Worm (Caenorhabditis elegans): Measurements from ENCODE around the gene C27D8.4.

C27D8.4 gene

ce11 chrIV:12724641-12725040 lies 20.7 kb downstream of the C27D8.4 start, which contains the start of the genes T23F6.3 and rbd-1 (continued):
- TF ChIP-seq blmp-1 (tag; optimal IDR thresholded peaks at IDR 0.05) (no peak), ztf-11 (tag; optimal IDR thresholded peaks at IDR 0.05) (no peak), nhr-76 (tag; optimal IDR thresholded peaks at IDR 0.05) (no peak), elt-3 (tag; optimal IDR thresholded peaks at IDR 0.05) (no peak), ceh-39 (tag; optimal IDR thresholded peaks at IDR 0.05) (no peak), mls-2 (tag; optimal IDR thresholded peaks at IDR 0.05) (no peak)

ce11 chrIV:12725228-12725627 lies 21.3 kb downstream of the C27D8.4 start:
- no peak for TF ChIP-seq nhr-28 (tag; optimal IDR thresholded peaks at IDR 0.05)
- no peak for TF ChIP-seq hlh-1 (tag; optimal IDR thresholded peaks at IDR 0.05)

ce11 chrIV:12725925-12726324 lies 22.0 kb downstream of the C27D8.4 start:
- no peak for TF ChIP-seq hlh-1 (tag; optimal IDR thresholded peaks at IDR 0.05)
- no peak for TF ChIP-seq lin-32 (GFP tag; optimal IDR thresholded peaks at IDR 0.05)
- no peak for TF ChIP-seq ceh-83 (GFP tag; optimal IDR thresholded peaks at IDR 0.05)
- TF ChIP-seq ces-1 (GFP tag; optimal IDR thresholded peaks at IDR 0.05), result no peak
- TF ChIP-seq tbx-8 (GFP tag; optimal IDR thresholded peaks at IDR 0.05), result no peak
- TF ChIP-seq ztf-11 (tag; optimal IDR thresholded peaks at IDR 0.05), result no peak
- TF ChIP-seq elt-3 (tag; optimal IDR thresholded peaks at IDR 0.05), result no peak
- no peak for TF ChIP-seq mab-5 (tag; optimal IDR thresholded peaks at IDR 0.05)
- TF ChIP-seq lsy-2 (tag; optimal IDR thresholded peaks at IDR 0.05), result no peak
- no peak for TF ChIP-seq unc-39 (tag; optimal IDR thresholded peaks at IDR 0.05)
- no peak for TF ChIP-seq nhr-28 (tag; optimal IDR thresholded peaks at IDR 0.05)
- no peak for TF ChIP-seq ceh-43 (GFP tag; optimal IDR thresholded peaks at IDR 0.05)
- no peak for TF ChIP-seq flh-1 (GFP tag; optimal IDR thresholded peaks at IDR 0.05)
- no peak for TF ChIP-seq sem-2 (GFP tag; optimal IDR thresholded peaks at IDR 0.05)
- no peak for TF ChIP-seq unc-120 (tag; optimal IDR thresholded peaks at IDR 0.05; ENCODE audit: poor library complexity, severe bottlenecking)
- TF ChIP-seq unc-62 (GFP tag; optimal IDR thresholded peaks at IDR 0.05), result no peak
- no peak for TF ChIP-seq mep-1 (tag; optimal IDR thresholded peaks at IDR 0.05)

- TF ChIP-seq elt-3 (tag; optimal IDR thresholded peaks at IDR 0.05) (no peak), unc-120 (tag; optimal IDR thresholded peaks at IDR 0.05; ENCODE audit: poor library complexity, severe bottlenecking) (no peak), flh-1 (GFP tag; optimal IDR thresholded peaks at IDR 0.05) (no peak), nhr-76 (tag; optimal IDR thresholded peaks at IDR 0.05) (no peak), nhr-28 (tag; optimal IDR thresholded peaks at IDR 0.05) (no peak), nhr-2 (tag; optimal IDR thresholded peaks at IDR 0.05) (no peak), bed-3 (GFP tag; optimal IDR thresholded peaks at IDR 0.05) (no peak), sem-2 (GFP tag; optimal IDR thresholded peaks at IDR 0.05) (no peak), ces-1 (GFP tag; optimal IDR thresholded peaks at IDR 0.05) (no peak), tbx-8 (GFP tag; optimal IDR thresholded peaks at IDR 0.05) (no peak), snpc-4 (tag; optimal IDR thresholded peaks at IDR 0.05) (no peak), mab-5 (tag; optimal IDR thresholded peaks at IDR 0.05) (no peak), ceh-39 (tag; optimal IDR thresholded peaks at IDR 0.05) (no peak), hlh-1 (tag; optimal IDR thresholded peaks at IDR 0.05) (no peak), blmp-1 (tag; optimal IDR thresholded peaks at IDR 0.05) (no peak), pha-4 (tag; optimal IDR thresholded peaks at IDR 0.05) (no peak)
These were observed 24.3 kb downstream of the C27D8.4 start for ce11 chrIV:12728162-12728561.

ce11 chrIV:12741438-12741837 lies 37.5 kb downstream of the C27D8.4 start, which contains the start of gene T23F6.5:
Gene T23F6.5, minus strand, starts transcription at chrIV:12741538.
- TF ChIP-seq blmp-1 (tag; optimal IDR thresholded peaks at IDR 0.05) (peak; percentile 29), lin-13 (tag; optimal IDR thresholded peaks at IDR 0.05) (no peak), mls-2 (tag; optimal IDR thresholded peaks at IDR 0.05) (no peak), zip-8 (tag; optimal IDR thresholded peaks at IDR 0.05) (no peak)

ce11 chrIV:12743680-12744079 lies 39.8 kb downstream of the C27D8.4 start:
- TF ChIP-seq M03D4.4 (tag; optimal IDR thresholded peaks at IDR 0.05) (no peak), nhr-237 (tag; optimal IDR thresholded peaks at IDR 0.05) (no peak), tbx-8 (GFP tag; optimal IDR thresholded peaks at IDR 0.05) (no peak), ceh-83 (GFP tag; optimal IDR thresholded peaks at IDR 0.05) (no peak), blmp-1 (tag; optimal IDR thresholded peaks at IDR 0.05) (no peak), drap-1 (GFP tag; optimal IDR thresholded peaks at IDR 0.05) (no peak), ztf-11 (tag; optimal IDR thresholded peaks at IDR 0.05) (no peak), ceh-39 (tag; optimal IDR thresholded peaks at IDR 0.05) (no peak)
